Fruit fly (Drosophila melanogaster) whole organism, prepupa: Measurements from ENCODE around the gene CG14257.

Experiments used
- Blimp-1 ChIP-seq: fragments of 200-800 bp; sonication (Bioruptor generic); optimal IDR thresholded peaks from 3 replicates; lab custom pipeline; 2017; ENCODE audit warnings: missing biosample characterization, missing genetic modification characterization, mild to moderate bottlenecking, moderate library complexity, missing genetic modification reagents
- CG10631 ChIP-seq: fragments of 200-800 bp; sonication (Bioruptor generic); optimal IDR thresholded peaks from 2 replicates; lab custom pipeline; 2016; ENCODE audit warnings: missing biosample characterization, missing genetic modification characterization
- CG10669 ChIP-seq: fragments of 200-800 bp; sonication (Bioruptor generic); optimal IDR thresholded peaks from 3 replicates; lab custom pipeline; 2018; ENCODE audit warnings: missing biosample characterization, mild to moderate bottlenecking, missing genetic modification characterization, moderate library complexity
- CG11294 ChIP-seq: fragments of 200-800 bp; sonication (Bioruptor generic); IDR thresholded peaks from 2 replicates; pipeline ENCODE4 v1.3.6; 2022; ENCODE audit warnings: missing biosample characterization, missing genetic modification characterization
- CG11762 ChIP-seq: fragments of 200-800 bp; sonication (Bioruptor generic); optimal IDR thresholded peaks from 3 replicates; lab custom pipeline; 2016; ENCODE audit warnings: missing biosample characterization, missing genetic modification characterization; ENCODE audit not compliant: insufficient read depth
- CG11902 ChIP-seq: fragments of 200-800 bp; sonication (Bioruptor generic); optimal IDR thresholded peaks from 3 replicates; lab custom pipeline; 2016; ENCODE audit warnings: missing biosample characterization, missing genetic modification characterization
- CG15336 ChIP-seq: fragments of 200-800 bp; sonication (Bioruptor generic); IDR thresholded peaks from 2 replicates; pipeline ENCODE4 v1.3.6; 2022; ENCODE audit warnings: missing biosample characterization, missing genetic modification characterization
- CG1621 ChIP-seq: fragments of 200-800 bp; sonication (Bioruptor generic); optimal IDR thresholded peaks from 3 replicates; lab custom pipeline; 2018; ENCODE audit warnings: missing biosample characterization, mild to moderate bottlenecking, missing genetic modification characterization
- CG16779 ChIP-seq: fragments of 200-800 bp; sonication (Bioruptor generic); optimal IDR thresholded peaks from 3 replicates; lab custom pipeline; 2017; ENCODE audit warnings: missing biosample characterization, mild to moderate bottlenecking, missing genetic modification characterization
- CG3032 ChIP-seq: fragments of 200-800 bp; optimal IDR thresholded peaks from 2 replicates; lab custom pipeline; 2019; ENCODE audit warnings: missing biosample characterization, mild to moderate bottlenecking, missing genetic modification characterization, moderate library complexity
- CG31627 ChIP-seq: fragments of 200-800 bp; sonication (Bioruptor generic); optimal IDR thresholded peaks from 3 replicates; lab custom pipeline; 2016; ENCODE audit warnings: missing biosample characterization, missing genetic modification characterization
- CG34406 ChIP-seq: fragments of 200-800 bp; sonication (Bioruptor generic); optimal IDR thresholded peaks from 3 replicates; lab custom pipeline; 2016; ENCODE audit warnings: missing biosample characterization, missing genetic modification characterization
- CG3919 ChIP-seq: fragments of 200-800 bp; sonication (Bioruptor generic); optimal IDR thresholded peaks from 3 replicates; lab custom pipeline; 2016; ENCODE audit warnings: missing biosample characterization, missing genetic modification characterization
- CG4318 ChIP-seq: fragments of 200-800 bp; sonication (Bioruptor generic); optimal IDR thresholded peaks from 3 replicates; lab custom pipeline; 2017; ENCODE audit warnings: missing biosample characterization, mild to moderate bottlenecking, missing genetic modification characterization
- CG6163 ChIP-seq: fragments of 200-800 bp; sonication (Bioruptor generic); IDR thresholded peaks from 3 replicates; pipeline ENCODE4 v1.3.6; 2022; ENCODE audit warnings: missing biosample characterization, missing genetic modification characterization
- CG6276 ChIP-seq: fragments of 200-800 bp; sonication (Bioruptor generic); optimal IDR thresholded peaks from 2 replicates; lab custom pipeline; 2017; ENCODE audit warnings: missing biosample characterization, mild to moderate bottlenecking, missing genetic modification characterization
- CG6792 ChIP-seq: fragments of 200-800 bp; sonication (Bioruptor generic); optimal IDR thresholded peaks from 3 replicates; lab custom pipeline; 2016; ENCODE audit warnings: missing biosample characterization, missing genetic modification characterization
- CG6808 ChIP-seq: fragments of 200-800 bp; sonication (Bioruptor generic); optimal IDR thresholded peaks from 3 replicates; lab custom pipeline; 2017; ENCODE audit warnings: missing biosample characterization, missing genetic modification characterization, mild to moderate bottlenecking, moderate library complexity, missing genetic modification reagents
- CG6854 ChIP-seq: fragments of 200-800 bp; sonication (Bioruptor generic); optimal IDR thresholded peaks from 2 replicates; lab custom pipeline; 2017; ENCODE audit warnings: missing biosample characterization, mild to moderate bottlenecking, missing genetic modification characterization
- CG7368 ChIP-seq: fragments of 200-800 bp; sonication (Bioruptor generic); optimal IDR thresholded peaks from 3 replicates; lab custom pipeline; 2016; ENCODE audit warnings: missing biosample characterization, missing genetic modification characterization
- CG8119 ChIP-seq: fragments of 200-800 bp; sonication (Bioruptor generic); IDR thresholded peaks from 3 replicates; pipeline ENCODE4 v1.3.6; 2022; ENCODE audit warnings: missing biosample characterization, missing genetic modification characterization
- CG9139 ChIP-seq: fragments of 200-800 bp; sonication (Bioruptor generic); optimal IDR thresholded peaks from 3 replicates; lab custom pipeline; 2017; ENCODE audit warnings: missing biosample characterization, mild to moderate bottlenecking, missing genetic modification characterization
- Eip75B ChIP-seq: fragments of 200-800 bp; sonication (Bioruptor generic); optimal IDR thresholded peaks from 3 replicates; lab custom pipeline; 2016; ENCODE audit warnings: missing biosample characterization, missing genetic modification characterization
- Eip78C ChIP-seq: fragments of 200-800 bp; sonication (Bioruptor generic); peaks from one replicate; lab custom pipeline; 2016; ENCODE audit warnings: missing biosample characterization, missing genetic modification characterization
- Ets21C ChIP-seq: fragments of 200-800 bp; sonication (Bioruptor generic); optimal IDR thresholded peaks from 3 replicates; lab custom pipeline; 2016; ENCODE audit warnings: missing biosample characterization, missing genetic modification characterization
- Ets96B ChIP-seq: fragments of 200-800 bp; optimal IDR thresholded peaks from 2 replicates; lab custom pipeline; 2019; ENCODE audit warnings: missing biosample characterization, mild to moderate bottlenecking, missing genetic modification characterization, moderate library complexity
- Gug ChIP-seq: fragments of 200-800 bp; sonication (Bioruptor generic); IDR thresholded peaks from 2 replicates; pipeline ENCODE4 v1.3.6; 2022; ENCODE audit warnings: missing biosample characterization, missing genetic modification characterization
- Hr38 ChIP-seq: sonication (Bioruptor generic); optimal IDR thresholded peaks from 2 replicates; lab custom pipeline; 2016; ENCODE audit warnings: missing biosample characterization, missing genetic modification characterization
- Hr39 ChIP-seq: fragments of 200-800 bp; sonication (Bioruptor generic); optimal IDR thresholded peaks from 2 replicates; lab custom pipeline; 2016; ENCODE audit warnings: missing biosample characterization, missing genetic modification characterization
- Hr4 ChIP-seq: fragments of 200-800 bp; sonication (Bioruptor generic); optimal IDR thresholded peaks from 3 replicates; lab custom pipeline; 2016; ENCODE audit warnings: missing biosample characterization, missing genetic modification characterization
- Lpt ChIP-seq: fragments of 200-800 bp; sonication (Bioruptor generic); optimal IDR thresholded peaks from 3 replicates; lab custom pipeline; 2016; ENCODE audit warnings: missing biosample characterization, missing genetic modification characterization
- Met ChIP-seq: fragments of 200-800 bp; sonication (Bioruptor generic); optimal IDR thresholded peaks from 3 replicates; lab custom pipeline; 2016; ENCODE audit warnings: missing biosample characterization, missing genetic modification characterization
- OdsH ChIP-seq: fragments of 200-800 bp; sonication (Bioruptor generic); optimal IDR thresholded peaks from 3 replicates; lab custom pipeline; 2016; ENCODE audit warnings: missing biosample characterization, missing genetic modification characterization
- Sox102F ChIP-seq: fragments of 200-800 bp; sonication (Bioruptor generic); optimal IDR thresholded peaks from 2 replicates; lab custom pipeline; 2016; ENCODE audit warnings: missing biosample characterization, mild to moderate bottlenecking, missing genetic modification characterization
- Sox14 ChIP-seq: fragments of 200-800 bp; sonication (Bioruptor generic); optimal IDR thresholded peaks from 3 replicates; lab custom pipeline; 2016; ENCODE audit warnings: missing biosample characterization, missing genetic modification characterization
- achi ChIP-seq: fragments of 200-800 bp; sonication (Bioruptor generic); optimal IDR thresholded peaks from 3 replicates; lab custom pipeline; 2016; ENCODE audit warnings: missing biosample characterization, missing genetic modification characterization
- acj6 ChIP-seq: fragments of 200-800 bp; sonication (Bioruptor generic); optimal IDR thresholded peaks from 3 replicates; lab custom pipeline; 2016; ENCODE audit warnings: missing biosample characterization, missing genetic modification characterization
- cyc ChIP-seq: fragments of 200-800 bp; sonication (Bioruptor generic); optimal IDR thresholded peaks from 3 replicates; lab custom pipeline; 2016; ENCODE audit warnings: missing biosample characterization, missing genetic modification characterization
- dac ChIP-seq: fragments of 200-800 bp; sonication (Bioruptor generic); optimal IDR thresholded peaks from 2 replicates; lab custom pipeline; 2017; ENCODE audit warnings: missing biosample characterization, mild to moderate bottlenecking, missing genetic modification characterization
- dsx ChIP-seq: fragments of 200-800 bp; optimal IDR thresholded peaks from 3 replicates; lab custom pipeline; 2019; ENCODE audit warnings: missing biosample characterization, mild to moderate bottlenecking, missing genetic modification characterization, moderate library complexity; ENCODE audit not compliant: poor library complexity, severe bottlenecking
- eg ChIP-seq: fragments of 200-800 bp; sonication (Bioruptor generic); IDR thresholded peaks from 3 replicates; pipeline ENCODE4 v1.3.6; 2022; ENCODE audit warnings: missing biosample characterization, missing genetic modification characterization
- esn ChIP-seq: fragments of 200-800 bp; sonication (Bioruptor generic); optimal IDR thresholded peaks from 2 replicates; lab custom pipeline; 2016; ENCODE audit warnings: missing biosample characterization, mild to moderate bottlenecking, missing genetic modification characterization, moderate library complexity
- fd59A ChIP-seq: fragments of 200-800 bp; sonication (Bioruptor generic); optimal IDR thresholded peaks from 2 replicates; lab custom pipeline; 2017; ENCODE audit warnings: missing biosample characterization, mild to moderate bottlenecking, missing genetic modification characterization, missing genetic modification reagents
- fd85E ChIP-seq: fragments of 200-800 bp; sonication (Bioruptor generic); optimal IDR thresholded peaks from 3 replicates; lab custom pipeline; 2016; ENCODE audit warnings: missing biosample characterization, missing genetic modification characterization
- fkh ChIP-seq: fragments of 200-800 bp; sonication (Bioruptor generic); optimal IDR thresholded peaks from 3 replicates; lab custom pipeline; 2017; ENCODE audit warnings: missing biosample characterization, mild to moderate bottlenecking, missing genetic modification characterization, moderate library complexity
- lz ChIP-seq: fragments of 200-800 bp; sonication (Bioruptor generic); optimal IDR thresholded peaks from 3 replicates; lab custom pipeline; 2016; ENCODE audit warnings: missing biosample characterization, missing genetic modification characterization
- net ChIP-seq: fragments of 200-800 bp; sonication (Bioruptor generic); optimal IDR thresholded peaks from 3 replicates; lab custom pipeline; 2016; ENCODE audit warnings: missing biosample characterization, missing genetic modification characterization
- pdm3 ChIP-seq: fragments of 200-800 bp; sonication (Bioruptor generic); optimal IDR thresholded peaks from 3 replicates; lab custom pipeline; 2016; ENCODE audit warnings: missing biosample characterization, missing genetic modification characterization
- salr ChIP-seq, 2 experiments: fragments of 200-800 bp; sonication (Bioruptor generic); optimal IDR thresholded peaks; 3 replicates each; lab custom pipeline; 2016 to 2018; ENCODE audit warnings: missing biosample characterization in 2 of 2, missing genetic modification characterization in 2 of 2, mild to moderate bottlenecking in 1 of 2
- ss ChIP-seq, 2 experiments: fragments of 200-800 bp; sonication (Bioruptor generic); optimal IDR thresholded peaks; 2 replicates in 1 of 2; 3 replicates in 1 of 2; lab custom pipeline; 2017 to 2018; ENCODE audit warnings: mild to moderate bottlenecking in 2 of 2, missing biosample characterization in 2 of 2, missing genetic modification characterization in 2 of 2, moderate library complexity in 1 of 2
- svp ChIP-seq: fragments of 200-800 bp; sonication (Bioruptor generic); peaks from one replicate; lab custom pipeline; 2016; ENCODE audit warnings: missing biosample characterization, missing genetic modification characterization
- vri ChIP-seq: fragments of 200-800 bp; sonication (Bioruptor generic); optimal IDR thresholded peaks from 3 replicates; lab custom pipeline; 2016; ENCODE audit warnings: missing biosample characterization, mild to moderate bottlenecking, missing genetic modification characterization

Gene CG14257

dm6 chr3R:27092263-27092662 is 16.6 kb downstream of the CG14257 start:
- TF ChIP-seq acj6 (GFP tag; lab: Kevin White, UChicago) (peak; percentile 39), salr (GFP tag; optimal IDR thresholded peaks at IDR 0.05; lab: Kevin White, UChicago) (no peak), Eip75B (GFP tag; lab: Kevin White, UChicago) (peak; percentile 24), dsx (GFP tag; lab: Kevin White, UChicago) (peak; percentile 20), esn (no peak), net (GFP tag; lab: Kevin White, UChicago) (peak; percentile 5), fkh (GFP tag; lab: Kevin White, UChicago) (no peak), CG3032 (tag; lab: Kevin White, UChicago) (peak; percentile 31), Gug (GFP tag; lab: Robert Waterston, UW) (no peak), Lpt (GFP tag; lab: Kevin White, UChicago) (no peak), CG4318 (no peak), CG6163 (GFP tag; lab: Robert Waterston, UW) (peak; percentile 79), CG9139 (no peak), CG16779 (tag; lab: Kevin White, UChicago) (no peak), CG11762 (no peak), CG10631 (GFP tag; lab: Kevin White, UChicago) (peak; percentile 32), pdm3 (GFP tag; lab: Kevin White, UChicago) (peak; percentile 25), CG6808 (GFP tag; lab: Kevin White, UChicago) (peak; percentile 19), CG31627 (peak; percentile 18), Eip78C (GFP tag; lab: Kevin White, UChicago) (peak; percentile 62), CG6276 (GFP tag; lab: Kevin White, UChicago) (no peak), lz (GFP tag; lab: Kevin White, UChicago) (peak; percentile 1), vri (GFP tag; lab: Kevin White, UChicago) (peak; percentile 27), CG15336 (GFP tag; lab: Robert Waterston, UW) (peak; percentile 22; the same call in 1 of the 2 replicates), achi (peak; percentile 36), CG6854 (GFP tag; lab: Kevin White, UChicago) (no peak), ss (GFP tag; optimal IDR thresholded peaks at IDR 0.05; lab: Kevin White, UChicago) (peak; percentile 24 to 27), CG34406 (GFP tag; lab: Kevin White, UChicago) (no peak), CG6792 (GFP tag; lab: Kevin White, UChicago) (peak; percentile 33), Sox102F (GFP tag; lab: Kevin White, UChicago) (no peak), CG11902 (GFP tag; lab: Kevin White, UChicago) (peak; percentile 12), CG8119 (GFP tag; lab: Robert Waterston, UW) (peak; percentile 29; the same call in 1 of the 3 replicates), CG3919 (GFP tag; lab: Kevin White, UChicago) (peak; percentile 52), Met (GFP tag; lab: Kevin White, UChicago) (peak; percentile 31), eg (GFP tag; lab: Robert Waterston, UW) (peak; percentile 53; the same call in 2 of the 3 replicates), Hr39 (peak; percentile 17), fd59A (GFP tag; lab: Kevin White, UChicago) (peak; percentile 3), Hr38 (GFP tag; lab: Kevin White, UChicago) (no peak), CG11294 (GFP tag; lab: Robert Waterston, UW) (no peak), svp (GFP tag; lab: Kevin White, UChicago) (peak; percentile 68), dac (GFP tag; lab: Kevin White, UChicago) (no peak), Hr4 (GFP tag; lab: Kevin White, UChicago) (peak; percentile 36), CG10669 (GFP tag; lab: Kevin White, UChicago) (peak; percentile 35), fd85E (no peak), Blimp-1 (GFP tag; lab: Kevin White, UChicago) (no peak), Ets21C (GFP tag; lab: Kevin White, UChicago) (peak; percentile 5), CG1621 (tag; lab: Kevin White, UChicago) (peak; percentile 22), cyc (peak; percentile 16), Ets96B (tag; lab: Kevin White, UChicago) (peak; percentile 30), CG7368 (GFP tag; lab: Kevin White, UChicago) (no peak), Sox14 (peak; percentile 27), OdsH (peak; percentile 43)
